ENCODE assay signal across 4 worm cellular contexts in genomic region chrIII:11197327-11197726, ce11.
TF ChIP-seq lines count a peak whose summit lies in the region.

No protein-coding gene starts in this region.

TF ChIP-seq in whole organism, L2 larva, 48 proteins besides CTCF, POLR2A, EP300 and RAD21:
- TF ChIP-seq gmeb-1 (tag; optimal IDR thresholded peaks at IDR 0.05; lab: Kevin White, UChicago) (no peak), fos-1 (tag; optimal IDR thresholded peaks at IDR 0.05; lab: Kevin White, UChicago) (peak; percentile 20)

TF ChIP-seq in whole organism, L3 larva, 47 proteins besides CTCF, POLR2A, EP300 and RAD21:
- TF ChIP-seq nhr-28 (tag; optimal IDR thresholded peaks at IDR 0.05; lab: Kevin White, UChicago) (no peak), pha-4 (tag; optimal IDR thresholded peaks at IDR 0.05; lab: Kevin White, UChicago) (peak; percentile 4), fkh-10 (GFP tag; optimal IDR thresholded peaks at IDR 0.05; lab: Kevin White, UChicago) (no peak), ceh-16 (tag; optimal IDR thresholded peaks at IDR 0.05; lab: Kevin White, UChicago) (no peak), snpc-4 (tag; optimal IDR thresholded peaks at IDR 0.05; lab: Kevin White, UChicago) (no peak), daf-12 (tag; optimal IDR thresholded peaks at IDR 0.05; lab: Kevin White, UChicago) (no peak), nhr-23 (tag; optimal IDR thresholded peaks at IDR 0.05; lab: Kevin White, UChicago) (no peak), ama-1 (optimal IDR thresholded peaks at IDR 0.05; lab: Kevin White, UChicago) (no peak), ztf-4 (tag; optimal IDR thresholded peaks at IDR 0.05; lab: Kevin White, UChicago) (no peak), mdl-1 (tag; optimal IDR thresholded peaks at IDR 0.05; lab: Kevin White, UChicago) (no peak), unc-62 (GFP tag; optimal IDR thresholded peaks at IDR 0.05; lab: Kevin White, UChicago) (no peak), pqm-1 (tag; optimal IDR thresholded peaks at IDR 0.05; lab: Kevin White, UChicago) (peak; percentile 76), nhr-25 (tag; optimal IDR thresholded peaks at IDR 0.05; lab: Kevin White, UChicago) (no peak), tbx-2 (tag; optimal IDR thresholded peaks at IDR 0.05; lab: Kevin White, UChicago) (no peak), elt-3 (tag; optimal IDR thresholded peaks at IDR 0.05; lab: Kevin White, UChicago) (no peak), ZK546.5 (tag; optimal IDR thresholded peaks at IDR 0.05; lab: Kevin White, UChicago) (no peak), nhr-67 (tag; optimal IDR thresholded peaks at IDR 0.05; lab: Kevin White, UChicago) (no peak), ceh-28 (tag; optimal IDR thresholded peaks at IDR 0.05; lab: Kevin White, UChicago) (no peak), fos-1 (tag; optimal IDR thresholded peaks at IDR 0.05; lab: Kevin White, UChicago) (no peak), eor-1 (tag; optimal IDR thresholded peaks at IDR 0.05; lab: Kevin White, UChicago) (no peak), zag-1 (tag; optimal IDR thresholded peaks at IDR 0.05; lab: Kevin White, UChicago) (no peak), jun-1 (tag; optimal IDR thresholded peaks at IDR 0.05; lab: Kevin White, UChicago) (no peak), R02D3.7 (tag; optimal IDR thresholded peaks at IDR 0.05; lab: Kevin White, UChicago) (no peak), nhr-76 (tag; optimal IDR thresholded peaks at IDR 0.05; lab: Kevin White, UChicago) (no peak), ztf-11 (tag; optimal IDR thresholded peaks at IDR 0.05; lab: Kevin White, UChicago) (no peak), egl-27 (tag; optimal IDR thresholded peaks at IDR 0.05; lab: Kevin White, UChicago) (no peak), lsy-12 (tag; optimal IDR thresholded peaks at IDR 0.05; lab: Kevin White, UChicago) (no peak), elt-2 (tag; optimal IDR thresholded peaks at IDR 0.05; lab: Kevin White, UChicago) (peak; percentile 89), nfya-1 (tag; optimal IDR thresholded peaks at IDR 0.05; lab: Kevin White, UChicago; ENCODE audit: insufficient read depth) (peak; percentile 0), egl-5 (tag; optimal IDR thresholded peaks at IDR 0.05; lab: Kevin White, UChicago) (no peak), lin-39 (tag; optimal IDR thresholded peaks at IDR 0.05; lab: Kevin White, UChicago) (no peak), nhr-12 (tag; optimal IDR thresholded peaks at IDR 0.05; lab: Kevin White, UChicago) (no peak)

TF ChIP-seq in whole organism, L4 larva, 104 proteins besides CTCF, POLR2A, EP300 and RAD21 (continues in another document):
- TF ChIP-seq dmd-6 (GFP tag; IDR thresholded peaks at IDR 0.05; lab: Robert Waterston, UW) (peak; percentile 65), zfp-3 (GFP tag; conservative IDR thresholded peaks at IDR 0.05; lab: Robert Waterston, UW) (no peak), pqm-1 (tag; optimal IDR thresholded peaks at IDR 0.05; lab: Kevin White, UChicago) (peak; percentile 87), mdl-1 (tag; optimal IDR thresholded peaks at IDR 0.05; lab: Kevin White, UChicago) (peak in 1 of 2 experiments; percentile 44), pha-4 (GFP tag; IDR thresholded peaks at IDR 0.05; lab: Robert Waterston, UW) (no peak), pha-4 (tag; optimal IDR thresholded peaks at IDR 0.05; lab: Kevin White, UChicago) (no peak), daf-16 (GFP tag; optimal IDR thresholded peaks at IDR 0.05; lab: Kevin White, UChicago) (no peak), daf-16 (tag; optimal IDR thresholded peaks at IDR 0.05; lab: Kevin White, UChicago) (peak; percentile 86), lir-3 (tag; optimal IDR thresholded peaks at IDR 0.05; lab: Kevin White, UChicago) (no peak), nhr-42 (GFP tag; IDR thresholded peaks at IDR 0.05; lab: Robert Waterston, UW) (no peak), spr-1 (tag; optimal IDR thresholded peaks at IDR 0.05; lab: Kevin White, UChicago) (no peak), ceh-62 (tag; optimal IDR thresholded peaks at IDR 0.05; lab: Kevin White, UChicago) (no peak), vab-7 (GFP tag; IDR thresholded peaks at IDR 0.05; lab: Robert Waterston, UW) (0 out of 2 replicates have a peak, but pooled peaks have one; percentile 13), Y105C5A.15 (GFP tag; IDR thresholded peaks at IDR 0.05; lab: Robert Waterston, UW) (no peak), hmg-1.1 (GFP tag; IDR thresholded peaks at IDR 0.05; lab: Robert Waterston, UW) (peak; percentile 26; the same call in 1 of the 2 replicates), snpc-1.2 (GFP tag; IDR thresholded peaks at IDR 0.05; lab: Robert Waterston, UW) (no peak), unc-62 (GFP tag; optimal IDR thresholded peaks at IDR 0.05 in 1 of 2; lab: Kevin White, UChicago) (no peak), unc-62 (tag; optimal IDR thresholded peaks at IDR 0.05; lab: Kevin White, UChicago) (no peak), dve-1 (tag; optimal IDR thresholded peaks at IDR 0.05; lab: Kevin White, UChicago; ENCODE audit: insufficient read depth) (peak; percentile 53), aha-1 (tag; lab: Kevin White, UChicago) (peak; percentile 71), ceh-82 (tag; optimal IDR thresholded peaks at IDR 0.05; lab: Kevin White, UChicago) (no peak), lin-15B (tag; optimal IDR thresholded peaks at IDR 0.05; lab: Kevin White, UChicago) (no peak), tra-1 (GFP tag; IDR thresholded peaks at IDR 0.05; lab: Robert Waterston, UW) (peak; percentile 69), ztf-11 (tag; optimal IDR thresholded peaks at IDR 0.05; lab: Kevin White, UChicago) (no peak), madf-9 (GFP tag; conservative IDR thresholded peaks at IDR 0.05; lab: Robert Waterston, UW) (no peak), duxl-1 (tag; optimal IDR thresholded peaks at IDR 0.05; lab: Kevin White, UChicago; ENCODE audit: poor library complexity) (no peak), dpl-1 (GFP tag; optimal IDR thresholded peaks at IDR 0.05; lab: Kevin White, UChicago) (no peak), mes-2 (tag; optimal IDR thresholded peaks at IDR 0.05; lab: Kevin White, UChicago; ENCODE audit: poor library complexity, severe bottlenecking) (peak; percentile 9), php-3 (GFP tag; IDR thresholded peaks at IDR 0.05; lab: Robert Waterston, UW) (peak; percentile 54; the same call in 1 of the 2 replicates), nhr-111 (GFP tag; optimal IDR thresholded peaks at IDR 0.05; lab: Kevin White, UChicago) (no peak), ztf-7 (tag; optimal IDR thresholded peaks at IDR 0.05; lab: Kevin White, UChicago) (no peak), F49E8.2 (tag; optimal IDR thresholded peaks at IDR 0.05; lab: Kevin White, UChicago; ENCODE audit: borderline replicate concordance) (no peak)

TF ChIP-seq in whole organism, young adult, 124 proteins besides CTCF, POLR2A, EP300 and RAD21:
- no peak for TF ChIP-seq bed-1 (GFP tag; IDR thresholded peaks at IDR 0.05; lab: Robert Waterston, UW)
- no peak for TF ChIP-seq lsy-27 (tag; optimal IDR thresholded peaks at IDR 0.05; lab: Kevin White, UChicago; ENCODE audit: borderline replicate concordance, insufficient read depth)
- TF ChIP-seq ceh-91 (GFP tag; IDR thresholded peaks at IDR 0.05; lab: Robert Waterston, UW): no peak
- TF ChIP-seq lin-26 (GFP tag; IDR thresholded peaks at IDR 0.05; lab: Robert Waterston, UW): no peak
- TF ChIP-seq B0336.3 (GFP tag; IDR thresholded peaks at IDR 0.05; lab: Robert Waterston, UW): peak; percentile 78
- TF ChIP-seq attf-5 (GFP tag; optimal IDR thresholded peaks at IDR 0.05; lab: Kevin White, UChicago): peak; percentile 35
- TF ChIP-seq atf-7 (tag; optimal IDR thresholded peaks at IDR 0.05; lab: Kevin White, UChicago): peak; percentile 66
- TF ChIP-seq ekl-4 (GFP tag; IDR thresholded peaks at IDR 0.05; lab: Robert Waterston, UW): no peak
- peak; percentile 81 for TF ChIP-seq egrh-3 (GFP tag; IDR thresholded peaks at IDR 0.05; lab: Robert Waterston, UW)
- no peak for TF ChIP-seq F49E8.2 (tag; optimal IDR thresholded peaks at IDR 0.05; lab: Kevin White, UChicago; ENCODE audit: insufficient read depth)
- no peak for TF ChIP-seq snpc-1.3 (tag; optimal IDR thresholded peaks at IDR 0.05; lab: Kevin White, UChicago; ENCODE audit: insufficient read depth)
- 0 out of 2 replicates have a peak, but pooled peaks have one; percentile 4 for TF ChIP-seq mcd-1 (GFP tag; IDR thresholded peaks at IDR 0.05; lab: Robert Waterston, UW)
- TF ChIP-seq K11D2.4 (GFP tag; IDR thresholded peaks at IDR 0.05; lab: Robert Waterston, UW): 0 out of 2 replicates have a peak, but pooled peaks have one; percentile 35
- no peak for TF ChIP-seq snpc-4 (GFP tag; optimal IDR thresholded peaks at IDR 0.05; lab: Kevin White, UChicago)
- no peak for TF ChIP-seq snpc-4 (tag; optimal IDR thresholded peaks at IDR 0.05; lab: Kevin White, UChicago)
- no peak for TF ChIP-seq ztf-28 (GFP tag; IDR thresholded peaks at IDR 0.05; lab: Robert Waterston, UW)
- peak; percentile 21; the same call in 1 of the 2 replicates for TF ChIP-seq hmg-1.2 (GFP tag; IDR thresholded peaks at IDR 0.05; lab: Robert Waterston, UW)
- TF ChIP-seq nhr-80 (tag; optimal IDR thresholded peaks at IDR 0.05; lab: Kevin White, UChicago): peak; percentile 86
- TF ChIP-seq tbp1 (GFP tag; optimal IDR thresholded peaks at IDR 0.05; lab: Kevin White, UChicago): peak; percentile 17
- no peak for TF ChIP-seq Y53F4B.3 (GFP tag; IDR thresholded peaks at IDR 0.05; lab: Robert Waterston, UW)
- TF ChIP-seq F57A8.1 (GFP tag; optimal IDR thresholded peaks at IDR 0.05; lab: Kevin White, UChicago): no peak
- TF ChIP-seq nfya-2 (GFP tag; IDR thresholded peaks at IDR 0.05; lab: Robert Waterston, UW): no peak
- no peak for TF ChIP-seq nhr-27 (tag; optimal IDR thresholded peaks at IDR 0.05; lab: Kevin White, UChicago)
- no peak for TF ChIP-seq nhr-120 (GFP tag; IDR thresholded peaks at IDR 0.05; lab: Robert Waterston, UW)
- TF ChIP-seq dox-1 (GFP tag; IDR thresholded peaks at IDR 0.05; lab: Robert Waterston, UW): 0 out of 2 replicates have a peak, but pooled peaks have one; percentile 36
- peak; percentile 14 for TF ChIP-seq lin-54 (GFP tag; optimal IDR thresholded peaks at IDR 0.05; lab: Kevin White, UChicago)
- no peak for TF ChIP-seq F37B4.10 (GFP tag; IDR thresholded peaks at IDR 0.05; lab: Robert Waterston, UW)
- TF ChIP-seq K12H6.12 (tag; optimal IDR thresholded peaks at IDR 0.05; lab: Kevin White, UChicago): no peak
- TF ChIP-seq madf-3 (GFP tag; IDR thresholded peaks at IDR 0.05; lab: Robert Waterston, UW): no peak
- no peak for TF ChIP-seq cebp-1 (GFP tag; IDR thresholded peaks at IDR 0.05; lab: Robert Waterston, UW)
- TF ChIP-seq cebp-1 (tag; optimal IDR thresholded peaks at IDR 0.05; lab: Kevin White, UChicago): peak; percentile 62
- no peak for TF ChIP-seq B0019.2 (GFP tag; conservative IDR thresholded peaks at IDR 0.05; lab: Robert Waterston, UW)
